Worm (Caenorhabditis elegans) whole organism, dauer: ENCODE data around the gene M02H5.8.

Experiments used
- unc-62 ChIP-seq: sonication (generic microtip); optimal IDR thresholded peaks from 2 replicates; lab custom pipeline; 2017; ENCODE audit warnings: missing biosample characterization, missing genetic modification reagents, missing genetic modification characterization

The M02H5.8 gene

ce11 chrV:479046-479445 is 29.3 kb downstream of the M02H5.8 start:
- TF ChIP-seq unc-62 (GFP tag; lab: Kevin White, UChicago): no peak

ce11 chrV:482860-483259 is 33.1 kb downstream of the M02H5.8 start:
- no peak for TF ChIP-seq unc-62 (GFP tag; lab: Kevin White, UChicago)

ce11 chrV:483289-483795 is 33.6 kb downstream of the M02H5.8 start, which contains the start of gene nhr-130:
Gene nhr-130 (minus strand): TSS chrV:483339.
- TF ChIP-seq unc-62 (GFP tag; lab: Kevin White, UChicago): no peak

- no peak for TF ChIP-seq unc-62 (GFP tag; lab: Kevin White, UChicago)
These were observed 34.6 kb downstream of the M02H5.8 start, which contains the start of gene nhr-212 for ce11 chrV:484285-484890. Gene nhr-212 (plus strand): TSS chrV:484857.

- TF ChIP-seq unc-62 (GFP tag; lab: Kevin White, UChicago): no peak
These were observed 36.9 kb downstream of the M02H5.8 start, which contains the start of gene nhr-211 for ce11 chrV:486684-487083. Gene nhr-211 (plus strand): TSS chrV:486984.

ce11 chrV:487980-488379 is 38.2 kb downstream of the M02H5.8 start:
- no peak for TF ChIP-seq unc-62 (GFP tag; lab: Kevin White, UChicago)

ce11 chrV:489320-489719 is 39.5 kb downstream of the M02H5.8 start, which contains the start of gene nhr-106:
Gene nhr-106 (plus strand): TSS chrV:489620.
- no peak for TF ChIP-seq unc-62 (GFP tag; lab: Kevin White, UChicago)

- no peak for TF ChIP-seq unc-62 (GFP tag; lab: Kevin White, UChicago)
These were observed 41.7 kb downstream of the M02H5.8 start, which contains the start of gene str-196 for ce11 chrV:491432-491831. Gene str-196 (plus strand): TSS chrV:491732.

DNA sequence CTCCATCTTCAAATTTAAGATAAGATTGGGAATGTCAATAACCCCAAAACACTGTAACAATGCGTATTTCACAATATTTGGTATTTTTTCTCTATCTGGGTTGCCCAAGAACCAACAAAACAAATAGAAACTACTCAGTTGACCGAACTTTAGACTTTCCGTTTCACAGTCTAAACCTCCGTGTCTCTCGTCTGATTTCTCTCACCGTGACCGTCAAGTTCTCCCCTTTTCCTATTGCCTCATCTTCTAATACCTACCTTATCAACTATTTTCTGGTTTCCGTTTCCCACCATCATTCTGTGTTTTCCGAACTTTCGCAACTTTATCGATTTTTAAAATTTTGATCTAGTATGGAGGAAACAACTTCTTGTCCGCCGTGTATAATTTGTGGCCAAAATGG is 44.5 kb downstream of the M02H5.8 start, which contains the start of gene nhr-131:
Gene nhr-131, plus strand, starts transcription at position 87 of the 400 bp plus-strand sequence.
- TF ChIP-seq unc-62 (GFP tag; lab: Kevin White, UChicago): no peak

DNA sequence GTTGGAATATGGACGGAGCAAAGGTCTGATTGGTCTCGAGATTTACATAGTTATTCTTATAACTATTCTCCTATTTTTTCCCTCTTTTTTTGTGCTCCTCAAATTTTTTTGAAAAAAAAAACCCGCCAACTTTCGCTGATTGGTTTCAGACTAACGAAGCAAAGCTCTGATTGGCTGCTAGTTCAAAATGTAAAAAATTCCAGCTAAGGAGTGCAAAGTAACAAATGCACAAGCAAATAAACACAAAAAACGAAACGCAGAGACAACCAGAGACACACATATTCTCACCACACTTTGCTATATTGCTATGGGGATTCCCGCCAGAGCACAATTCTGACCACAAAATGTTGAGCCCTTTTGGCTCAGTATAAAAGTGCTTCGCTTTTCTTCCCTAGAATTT is 47.6 kb downstream of the M02H5.8 start, which contains the start of gene T01G6.1:
Gene T01G6.1, plus strand, starts transcription at position 301 of the 400 bp plus-strand sequence.
- TF ChIP-seq unc-62 (GFP tag; lab: Kevin White, UChicago): no peak
